Worm (Caenorhabditis elegans) whole organism, young adult: ENCODE results near the gene F36H9.1.

Source experiments
- F22D6.2 ChIP-seq: sonication (generic microtip); optimal IDR thresholded peaks from 2 replicates; lab custom pipeline; 2016; ENCODE audit warnings: mild to moderate bottlenecking, missing genetic modification characterization, missing compliant biosample characterization
- F49E8.2 ChIP-seq: sonication (generic microtip); optimal IDR thresholded peaks from 3 replicates; lab custom pipeline; 2017; ENCODE audit warnings: missing genetic modification characterization, mild to moderate bottlenecking, missing compliant biosample characterization, antibody characterized with exemption, moderate library complexity; ENCODE audit not compliant: insufficient read depth
- ama-1 ChIP-seq, 3 experiments: fragments of 150-350 bp in 1 of 3; sonication (generic microtip) in 2 of 3; optimal IDR thresholded peaks; 2 replicates each; lab custom pipeline; 2014 to 2018; ENCODE audit warnings: missing biosample characterization in 2 of 3, missing genetic modification characterization in 2 of 3, missing genetic modification reagents in 2 of 3
- efl-1 ChIP-seq: fragments of 150-350 bp; optimal IDR thresholded peaks from 2 replicates; lab custom pipeline; 2014; ENCODE audit warnings: missing biosample characterization, missing genetic modification reagents, missing genetic modification characterization
- nfyb-1 ChIP-seq: fragments of 200-800 bp; sonication (Bioruptor generic); IDR thresholded peaks from 2 replicates; pipeline ENCODE4 v1.3.6; 2022; ENCODE audit warnings: missing genetic modification reagents, missing genetic modification characterization, missing compliant biosample characterization
- nhr-80 ChIP-seq: sonication (generic microtip); optimal IDR thresholded peaks from 2 replicates; lab custom pipeline; 2016; ENCODE audit warnings: missing genetic modification characterization, missing compliant biosample characterization
- sea-2 ChIP-seq: fragments of 200-800 bp; sonication (Bioruptor generic); IDR thresholded peaks from 2 replicates; pipeline ENCODE4 v1.3.6; 2022; ENCODE audit warnings: missing genetic modification characterization, missing compliant biosample characterization
- snpc-4 ChIP-seq, 5 experiments: fragments of 150-350 bp in 1 of 5; sonication (generic microtip) in 4 of 5; optimal IDR thresholded peaks; 2 replicates each; lab custom pipeline; 2014 to 2018; ENCODE audit warnings: missing genetic modification characterization in 5 of 5, missing biosample characterization in 3 of 5, antibody characterized with exemption in 2 of 5, mild to moderate bottlenecking in 2 of 5, missing compliant biosample characterization in 2 of 5, missing genotype in 2 of 5, moderate library complexity in 2 of 5, missing genetic modification reagents in 1 of 5

- TF ChIP-seq ama-1 (optimal IDR thresholded peaks at IDR 0.05; lab: Kevin White, UChicago) (peak; percentile 38), ama-1 (GFP tag; optimal IDR thresholded peaks at IDR 0.05; lab: Kevin White, UChicago) (no peak), nfyb-1 (GFP tag; lab: Robert Waterston, UW) (no peak), sea-2 (GFP tag; lab: Robert Waterston, UW) (no peak), F22D6.2 (tag; lab: Kevin White, UChicago) (no peak), nhr-80 (tag; lab: Kevin White, UChicago) (peak; percentile 5), efl-1 (GFP tag; lab: Kevin White, UChicago) (no peak), snpc-4 (GFP tag; optimal IDR thresholded peaks at IDR 0.05; lab: Kevin White, UChicago) (no peak), snpc-4 (tag; optimal IDR thresholded peaks at IDR 0.05; lab: Kevin White, UChicago) (no peak), F49E8.2 (tag; lab: Kevin White, UChicago) (no peak)
These were observed 9.8 kb downstream of the F36H9.1 start for ce11 chrV:1804034-1804542.
